Fruit fly (Drosophila melanogaster) whole organism, embryonic: Measurements from ENCODE around the gene Pex7.

Experiments
- B-H2 ChIP-seq: fragments of 200-800 bp; sonication (Bioruptor generic); optimal IDR thresholded peaks from 2 replicates; lab custom pipeline; 2018; ENCODE audit warnings: missing biosample characterization, mild to moderate bottlenecking, missing genetic modification characterization
- Bdp1 ChIP-seq: fragments of 200-800 bp; sonication (Bioruptor generic); optimal IDR thresholded peaks from 3 replicates; lab custom pipeline; 2016; ENCODE audit warnings: missing biosample characterization, missing genetic modification characterization
- CG11696 ChIP-seq: fragments of 200-800 bp; sonication (Bioruptor generic); IDR thresholded peaks from 2 replicates; pipeline ENCODE4 v1.3.6; 2022; ENCODE audit warnings: missing biosample characterization, missing genetic modification characterization
- CG12104 ChIP-seq: fragments of 200-800 bp; sonication (Bioruptor generic); optimal IDR thresholded peaks from 3 replicates; lab custom pipeline; 2016; ENCODE audit warnings: missing biosample characterization, missing genetic modification characterization
- CG1233 ChIP-seq: fragments of 200-800 bp; sonication (Bioruptor generic); optimal IDR thresholded peaks from 4 replicates; lab custom pipeline; 2018; ENCODE audit warnings: missing biosample characterization, mild to moderate bottlenecking, missing genetic modification characterization
- CG13123 ChIP-seq: fragments of 200-800 bp; sonication (Bioruptor generic); optimal IDR thresholded peaks from 2 replicates; lab custom pipeline; 2016; ENCODE audit warnings: missing biosample characterization, missing genetic modification characterization
- CG15073 ChIP-seq: fragments of 200-800 bp; sonication (Bioruptor generic); optimal IDR thresholded peaks from 2 replicates; lab custom pipeline; 2016; ENCODE audit warnings: missing biosample characterization, missing genetic modification characterization
- CG1529 ChIP-seq: fragments of 200-800 bp; sonication (Bioruptor generic); optimal IDR thresholded peaks from 3 replicates; lab custom pipeline; 2018; ENCODE audit warnings: missing biosample characterization, missing genetic modification characterization
- CG1647 ChIP-seq: fragments of 200-800 bp; sonication (Bioruptor generic); optimal IDR thresholded peaks from 3 replicates; lab custom pipeline; 2016; ENCODE audit warnings: missing biosample characterization, missing genetic modification characterization
- CG16813 ChIP-seq: fragments of 200-800 bp; sonication (Bioruptor generic); IDR thresholded peaks from 3 replicates; pipeline ENCODE4 v1.3.6; 2022; ENCODE audit warnings: missing biosample characterization, missing genetic modification characterization; ENCODE audit not compliant: partially characterized antibody
- CG17186 ChIP-seq: fragments of 200-800 bp; sonication (Bioruptor generic); optimal IDR thresholded peaks from 3 replicates; lab custom pipeline; 2017; ENCODE audit warnings: missing biosample characterization, missing genetic modification reagents, missing genetic modification characterization
- CG17385 ChIP-seq: fragments of 200-800 bp; sonication (Bioruptor generic); optimal IDR thresholded peaks from 3 replicates; lab custom pipeline; 2018; ENCODE audit warnings: missing biosample characterization, mild to moderate bottlenecking, missing genetic modification characterization
- CG17912 ChIP-seq: fragments of 200-800 bp; sonication (Bioruptor generic); optimal IDR thresholded peaks from 2 replicates; lab custom pipeline; 2018; ENCODE audit warnings: missing biosample characterization, mild to moderate bottlenecking, missing genetic modification characterization
- CG18011 ChIP-seq: fragments of 200-800 bp; sonication (Bioruptor generic); optimal IDR thresholded peaks from 2 replicates; lab custom pipeline; 2017; ENCODE audit warnings: missing biosample characterization, missing genetic modification characterization, mild to moderate bottlenecking, moderate library complexity, missing genotype
- CG2678 ChIP-seq: fragments of 200-800 bp; sonication (Bioruptor generic); optimal IDR thresholded peaks from 3 replicates; lab custom pipeline; 2019; ENCODE audit warnings: missing biosample characterization, mild to moderate bottlenecking, missing genetic modification characterization, moderate library complexity
- CG2889 ChIP-seq: fragments of 200-800 bp; sonication (Bioruptor generic); IDR thresholded peaks from 3 replicates; pipeline ENCODE4 v1.3.6; 2022; ENCODE audit warnings: missing biosample characterization, missing genetic modification characterization
- CG33557 ChIP-seq: fragments of 200-800 bp; sonication (Bioruptor generic); optimal IDR thresholded peaks from 2 replicates; lab custom pipeline; 2019; ENCODE audit warnings: missing biosample characterization, mild to moderate bottlenecking, missing genetic modification characterization, moderate library complexity
- CG34422 ChIP-seq: fragments of 200-800 bp; sonication (Bioruptor generic); IDR thresholded peaks from 3 replicates; pipeline ENCODE4 v1.3.6; 2022; ENCODE audit warnings: missing biosample characterization, missing genetic modification characterization
- CG4707 ChIP-seq: fragments of 200-800 bp; sonication (Bioruptor generic); optimal IDR thresholded peaks from 2 replicates; lab custom pipeline; 2018; ENCODE audit warnings: missing biosample characterization, mild to moderate bottlenecking, missing genetic modification characterization, moderate library complexity
- CG5245 ChIP-seq: fragments of 200-800 bp; sonication (Bioruptor generic); optimal IDR thresholded peaks from 3 replicates; lab custom pipeline; 2016; ENCODE audit warnings: missing biosample characterization, missing genetic modification characterization
- CG6813 ChIP-seq: fragments of 200-800 bp; sonication (Bioruptor generic); optimal IDR thresholded peaks from 2 replicates; lab custom pipeline; 2017; ENCODE audit warnings: missing biosample characterization, missing genetic modification characterization, mild to moderate bottlenecking, moderate library complexity, missing genetic modification reagents
- Dek ChIP-seq: fragments of 200-800 bp; sonication (Bioruptor generic); optimal IDR thresholded peaks from 3 replicates; lab custom pipeline; 2019; ENCODE audit warnings: missing biosample characterization, mild to moderate bottlenecking, missing genetic modification characterization, moderate library complexity
- Dip3 ChIP-seq: fragments of 200-800 bp; sonication (Bioruptor generic); optimal IDR thresholded peaks from 3 replicates; lab custom pipeline; 2016; ENCODE audit warnings: missing biosample characterization, missing genetic modification characterization
- E2f2 ChIP-seq: fragments of 200-800 bp; sonication (Bioruptor generic); IDR thresholded peaks from 2 replicates; pipeline ENCODE4 v1.3.6; 2022; ENCODE audit warnings: missing biosample characterization, missing genetic modification characterization
- HLH54F ChIP-seq: fragments of 200-800 bp; sonication (Bioruptor generic); optimal IDR thresholded peaks from 3 replicates; lab custom pipeline; 2016; ENCODE audit warnings: missing biosample characterization, missing genetic modification characterization
- Hand ChIP-seq: fragments of 200-800 bp; sonication (Bioruptor generic); optimal IDR thresholded peaks from 2 replicates; lab custom pipeline; 2017; ENCODE audit warnings: mild to moderate bottlenecking, missing biosample characterization, missing genetic modification reagents, missing genetic modification characterization
- Jarid2 ChIP-seq: fragments of 200-800 bp; sonication (Bioruptor generic); optimal IDR thresholded peaks from 3 replicates; lab custom pipeline; 2017; ENCODE audit warnings: mild to moderate bottlenecking, missing biosample characterization, missing genetic modification reagents, missing genetic modification characterization
- Mad ChIP-seq: fragments of 200-800 bp; sonication (Bioruptor generic); optimal IDR thresholded peaks from 2 replicates; lab custom pipeline; 2016; ENCODE audit warnings: missing biosample characterization, missing genetic modification characterization
- Nf-YA ChIP-seq: fragments of 200-800 bp; sonication (Bioruptor generic); IDR thresholded peaks from 2 replicates; pipeline ENCODE4 v1.3.6; 2022; ENCODE audit warnings: missing biosample characterization, missing genetic modification characterization
- NfI ChIP-seq: fragments of 200-800 bp; sonication (Bioruptor generic); optimal IDR thresholded peaks from 3 replicates; lab custom pipeline; 2018; ENCODE audit warnings: missing biosample characterization, mild to moderate bottlenecking, missing genetic modification characterization, moderate library complexity
- Optix ChIP-seq: fragments of 200-800 bp; sonication (Bioruptor generic); IDR thresholded peaks from 3 replicates; pipeline ENCODE4 v1.3.6; 2022; ENCODE audit warnings: missing biosample characterization, missing genetic modification characterization
- Sry-δ ChIP-seq: fragments of 200-800 bp; sonication (Bioruptor generic); optimal IDR thresholded peaks from 2 replicates; lab custom pipeline; 2016; ENCODE audit warnings: missing biosample characterization, missing genetic modification characterization
- abd-A ChIP-seq: fragments of 200-800 bp; sonication (Bioruptor generic); optimal IDR thresholded peaks from 3 replicates; lab custom pipeline; 2019; ENCODE audit warnings: missing biosample characterization, mild to moderate bottlenecking, missing genetic modification characterization, moderate library complexity
- crc ChIP-seq: fragments of 200-800 bp; sonication (Bioruptor generic); optimal IDR thresholded peaks from 2 replicates; lab custom pipeline; 2016; ENCODE audit warnings: missing biosample characterization, missing genetic modification characterization
- dan ChIP-seq: fragments of 200-800 bp; sonication (Bioruptor generic); IDR thresholded peaks from 2 replicates; pipeline ENCODE4 v1.3.6; 2022; ENCODE audit warnings: missing biosample characterization, missing genetic modification characterization
- danr ChIP-seq: fragments of 200-800 bp; sonication (Bioruptor generic); IDR thresholded peaks from 2 replicates; pipeline ENCODE4 v1.3.6; 2022; ENCODE audit warnings: missing biosample characterization, missing genetic modification characterization
- dmrt99B ChIP-seq: fragments of 200-800 bp; sonication (Bioruptor generic); optimal IDR thresholded peaks from 2 replicates; lab custom pipeline; 2018; ENCODE audit warnings: missing biosample characterization, mild to moderate bottlenecking, missing genetic modification characterization, moderate library complexity
- ems ChIP-seq: fragments of 200-800 bp; sonication (Bioruptor generic); optimal IDR thresholded peaks from 3 replicates; lab custom pipeline; 2016; ENCODE audit warnings: missing biosample characterization, missing genetic modification characterization
- fd64A ChIP-seq: fragments of 200-800 bp; sonication (Bioruptor generic); optimal IDR thresholded peaks from 3 replicates; lab custom pipeline; 2018; ENCODE audit warnings: missing biosample characterization, mild to moderate bottlenecking, missing genetic modification characterization
- gcm2 ChIP-seq: fragments of 200-800 bp; sonication (Bioruptor generic); optimal IDR thresholded peaks from 2 replicates; lab custom pipeline; 2016; ENCODE audit warnings: missing biosample characterization, missing genetic modification characterization
- gt ChIP-seq: fragments of 200-800 bp; sonication (Bioruptor generic); IDR thresholded peaks from 2 replicates; pipeline ENCODE4 v1.3.6; 2022; ENCODE audit warnings: missing biosample characterization, missing genetic modification characterization
- kah ChIP-seq: fragments of 200-800 bp; sonication (Bioruptor generic); optimal IDR thresholded peaks from 2 replicates; lab custom pipeline; 2018; ENCODE audit warnings: missing biosample characterization, mild to moderate bottlenecking, missing genetic modification characterization
- lab ChIP-seq: fragments of 200-800 bp; sonication (Bioruptor generic); optimal IDR thresholded peaks from 3 replicates; lab custom pipeline; 2017; ENCODE audit warnings: missing biosample characterization, missing genetic modification characterization, mild to moderate bottlenecking, moderate library complexity, missing genetic modification reagents
- mam ChIP-seq: fragments of 200-800 bp; sonication (Bioruptor generic); optimal IDR thresholded peaks from 3 replicates; lab custom pipeline; 2016; ENCODE audit warnings: missing biosample characterization, missing genetic modification characterization
- nau ChIP-seq: fragments of 200-800 bp; sonication (Bioruptor generic); optimal IDR thresholded peaks from 3 replicates; lab custom pipeline; 2017; ENCODE audit warnings: missing biosample characterization, mild to moderate bottlenecking, missing genetic modification characterization, missing genetic modification reagents
- peb ChIP-seq: fragments of 200-800 bp; sonication (Bioruptor generic); IDR thresholded peaks from 2 replicates; pipeline ENCODE4 v1.3.6; 2022; ENCODE audit warnings: missing biosample characterization, missing genetic modification characterization
- pum ChIP-seq: fragments of 200-800 bp; sonication (Bioruptor generic); optimal IDR thresholded peaks from 2 replicates; lab custom pipeline; 2016; ENCODE audit warnings: missing biosample characterization, missing genetic modification characterization
- shn ChIP-seq: fragments of 200-800 bp; sonication (Bioruptor generic); optimal IDR thresholded peaks from 3 replicates; lab custom pipeline; 2016; ENCODE audit warnings: missing biosample characterization, missing genetic modification characterization
- tgo ChIP-seq: fragments of 200-800 bp; sonication (Bioruptor generic); IDR thresholded peaks from 3 replicates; pipeline ENCODE4 v1.3.6; 2022; ENCODE audit warnings: missing biosample characterization, missing genetic modification characterization
- tna ChIP-seq: fragments of 200-800 bp; sonication (Bioruptor generic); IDR thresholded peaks from 2 replicates; pipeline ENCODE4 v1.3.6; 2022; ENCODE audit warnings: missing biosample characterization, missing genetic modification characterization; ENCODE audit not compliant: partially characterized antibody
- vfl ChIP-seq: fragments of 200-800 bp; sonication (Bioruptor generic); optimal IDR thresholded peaks from 2 replicates; lab custom pipeline; 2016; ENCODE audit warnings: missing biosample characterization, missing genetic modification characterization
- vvl ChIP-seq: fragments of 200-800 bp; sonication (Bioruptor generic); IDR thresholded peaks from 2 replicates; pipeline ENCODE4 v1.3.6; 2022; ENCODE audit warnings: missing biosample characterization, missing genetic modification characterization

Gene Pex7

dm6 chr3L:8683773-8684172 lies 36.8 kb downstream of the Pex7 start (continued):
- TF ChIP-seq CG2678 (tag; lab: Kevin White, UChicago) (peak; percentile 13), HLH54F (GFP tag; lab: Kevin White, UChicago) (no peak), gcm2 (no peak), mam (GFP tag; lab: Kevin White, UChicago) (no peak), lab (peak; percentile 71), vfl (GFP tag; lab: Kevin White, UChicago) (no peak), Mad (GFP tag; lab: Kevin White, UChicago) (no peak), Dip3 (GFP tag; lab: Kevin White, UChicago) (no peak), tna (GFP tag; lab: Robert Waterston, UW) (no peak), CG1529 (GFP tag; lab: Kevin White, UChicago) (peak; percentile 40), Bdp1 (GFP tag; lab: Kevin White, UChicago) (no peak), danr (GFP tag; lab: Robert Waterston, UW) (no peak), B-H2 (GFP tag; lab: Kevin White, UChicago) (no peak), ems (GFP tag; lab: Kevin White, UChicago) (no peak), kah (no peak), CG17385 (GFP tag; lab: Kevin White, UChicago) (peak; percentile 12), nau (GFP tag; lab: Kevin White, UChicago) (peak; percentile 66), E2f2 (0 out of 2 replicates have a peak, but pooled peaks have one; percentile 24), Dek (tag; lab: Kevin White, UChicago) (no peak), CG18011 (GFP tag; lab: Kevin White, UChicago) (no peak), abd-A (tag; lab: Kevin White, UChicago) (no peak), CG6813 (GFP tag; lab: Kevin White, UChicago) (peak; percentile 52), Hand (GFP tag; lab: Kevin White, UChicago) (no peak), fd64A (GFP tag; lab: Kevin White, UChicago) (peak; percentile 11), vvl (GFP tag; lab: Robert Waterston, UW) (peak; percentile 43; the same call in 1 of the 2 replicates), CG13123 (GFP tag; lab: Kevin White, UChicago) (no peak), CG33557 (GFP tag; lab: Kevin White, UChicago) (no peak), crc (GFP tag; lab: Kevin White, UChicago) (no peak), gt (no peak), CG11696 (GFP tag; lab: Robert Waterston, UW) (no peak), CG4707 (GFP tag; lab: Kevin White, UChicago) (no peak), CG17186 (GFP tag; lab: Kevin White, UChicago) (no peak), CG1233 (GFP tag; lab: Kevin White, UChicago) (peak; percentile 6), CG5245 (no peak), CG15073 (GFP tag; lab: Kevin White, UChicago) (no peak), tgo (no peak), Sry-δ (GFP tag; lab: Kevin White, UChicago) (no peak), dan (no peak), Jarid2 (no peak), Nf-YA (GFP tag; lab: Robert Waterston, UW) (no peak), CG16813 (no peak), CG17912 (GFP tag; lab: Kevin White, UChicago) (peak; percentile 28), peb (GFP tag; lab: Robert Waterston, UW) (no peak), CG34422 (GFP tag; lab: Robert Waterston, UW) (no peak), CG1647 (GFP tag; lab: Kevin White, UChicago) (no peak), CG12104 (GFP tag; lab: Kevin White, UChicago) (no peak), Optix (GFP tag; lab: Robert Waterston, UW) (peak; percentile 29; the same call in 1 of the 3 replicates), dmrt99B (tag; lab: Kevin White, UChicago) (no peak), shn (GFP tag; lab: Kevin White, UChicago) (no peak), pum (GFP tag; lab: Kevin White, UChicago) (no peak), CG2889 (GFP tag; lab: Robert Waterston, UW) (no peak), NfI (no peak)
